Fruit fly (Drosophila melanogaster) S2 (cell line): ENCODE data around the gene CG18764.

ENCODE experiments used
- CG8478 ChIP-seq: fragments of >200 bp; optimal IDR thresholded peaks from 2 replicates; lab custom pipeline; 2018
- CTCF ChIP-seq, 2 experiments: fragments of >200 bp; optimal IDR thresholded peaks; 2 replicates each; lab custom pipeline; 2018

dm6 chr3R:11606679-11607078 lies 20.0 kb upstream of the CG18764 start:
- TF ChIP-seq CG8478 (lab: Kevin White, UChicago) (no peak), CTCF (optimal IDR thresholded peaks at IDR 0.05; lab: Kevin White, UChicago) (no peak)
